Fruit fly (Drosophila melanogaster): ENCODE results near the gene CG10300.

Gene CG10300

dm6 chr3R:23729632-23730471 is 18.5 kb downstream of the CG10300 start (continued):
- TF ChIP-seq Gug (GFP tag; IDR thresholded peaks at IDR 0.05) (no peak), CG6808 (GFP tag; optimal IDR thresholded peaks at IDR 0.05) (peak; percentile 63), CG10631 (GFP tag; optimal IDR thresholded peaks at IDR 0.05) (no peak), ss (GFP tag; optimal IDR thresholded peaks at IDR 0.05) (peak; percentile 59 to 67), CG10669 (GFP tag; optimal IDR thresholded peaks at IDR 0.05) (no peak), Ets21C (GFP tag; optimal IDR thresholded peaks at IDR 0.05) (no peak), CG8119 (GFP tag; IDR thresholded peaks at IDR 0.05) (peak; percentile 37; the same call in 2 of the 3 replicates), CG6276 (GFP tag; optimal IDR thresholded peaks at IDR 0.05) (peak; percentile 32), CG16779 (tag; optimal IDR thresholded peaks at IDR 0.05) (peak; percentile 41), CG8319 (GFP tag; optimal IDR thresholded peaks at IDR 0.05) (no peak), vri (GFP tag; optimal IDR thresholded peaks at IDR 0.05) (peak; percentile 59), Hr38 (GFP tag; optimal IDR thresholded peaks at IDR 0.05) (no peak), fkh (GFP tag; optimal IDR thresholded peaks at IDR 0.05) (peak; percentile 16), CG15336 (GFP tag; IDR thresholded peaks at IDR 0.05) (peak; percentile 42; the same call in 1 of the 2 replicates), CG3032 (tag; optimal IDR thresholded peaks at IDR 0.05) (no peak), CG3919 (GFP tag; optimal IDR thresholded peaks at IDR 0.05) (peak; percentile 25)

- peak; percentile 74 for TF ChIP-seq svp (GFP tag)
- TF ChIP-seq CG6276 (GFP tag; optimal IDR thresholded peaks at IDR 0.05): no peak
Observed at dm6 chr3R:23730472-23730801, 19.1 kb downstream of the CG10300 start.

dm6 chr3R:23732533-23732932 is 21.2 kb downstream of the CG10300 start:
- no peak for TF ChIP-seq Eip78C (GFP tag)
- no peak for TF ChIP-seq CG3032 (tag; optimal IDR thresholded peaks at IDR 0.05)
- no peak for TF ChIP-seq Ets96B (tag; optimal IDR thresholded peaks at IDR 0.05)
- TF ChIP-seq achi (GFP tag; optimal IDR thresholded peaks at IDR 0.05): no peak
- no peak for TF ChIP-seq eg (GFP tag; IDR thresholded peaks at IDR 0.05)
- TF ChIP-seq OdsH (GFP tag; optimal IDR thresholded peaks at IDR 0.05): no peak
- no peak for TF ChIP-seq spab (GFP tag; optimal IDR thresholded peaks at IDR 0.05)
- no peak for TF ChIP-seq Ets21C (GFP tag; optimal IDR thresholded peaks at IDR 0.05)
- TF ChIP-seq topi (GFP tag; optimal IDR thresholded peaks at IDR 0.05): no peak
- no peak for TF ChIP-seq CG6854 (GFP tag; optimal IDR thresholded peaks at IDR 0.05)
- no peak for TF ChIP-seq Blimp-1 (GFP tag; optimal IDR thresholded peaks at IDR 0.05)
- no peak for TF ChIP-seq CG9139 (GFP tag; optimal IDR thresholded peaks at IDR 0.05)
- no peak for TF ChIP-seq CG6792 (GFP tag; optimal IDR thresholded peaks at IDR 0.05)
- no peak for TF ChIP-seq cyc (GFP tag; optimal IDR thresholded peaks at IDR 0.05)
- no peak for TF ChIP-seq Sox102F (GFP tag; optimal IDR thresholded peaks at IDR 0.05)
- no peak for TF ChIP-seq Met (GFP tag; optimal IDR thresholded peaks at IDR 0.05)
- TF ChIP-seq Eip75B (GFP tag; optimal IDR thresholded peaks at IDR 0.05): no peak
- no peak for TF ChIP-seq CG31627 (GFP tag; optimal IDR thresholded peaks at IDR 0.05)
- TF ChIP-seq CG6276 (GFP tag; optimal IDR thresholded peaks at IDR 0.05): no peak

- TF ChIP-seq CG6792 (GFP tag; optimal IDR thresholded peaks at IDR 0.05) (no peak), CG11294 (GFP tag; IDR thresholded peaks at IDR 0.05) (no peak), Sox14 (GFP tag; optimal IDR thresholded peaks at IDR 0.05) (peak; percentile 39), vri (GFP tag; optimal IDR thresholded peaks at IDR 0.05) (peak; percentile 48), achi (GFP tag; optimal IDR thresholded peaks at IDR 0.05) (peak; percentile 100), Ets21C (GFP tag; optimal IDR thresholded peaks at IDR 0.05) (no peak), CG6854 (GFP tag; optimal IDR thresholded peaks at IDR 0.05) (peak; percentile 22), Eip93F (GFP tag; optimal IDR thresholded peaks at IDR 0.05) (peak; percentile 52), fkh (GFP tag; optimal IDR thresholded peaks at IDR 0.05) (peak; percentile 1), CG8319 (GFP tag; optimal IDR thresholded peaks at IDR 0.05) (no peak), Eip78C (GFP tag) (peak; percentile 69), spab (GFP tag; optimal IDR thresholded peaks at IDR 0.05) (no peak), esn (GFP tag; optimal IDR thresholded peaks at IDR 0.05) (peak; percentile 23), Eip75B (GFP tag; optimal IDR thresholded peaks at IDR 0.05) (peak; percentile 2), eg (GFP tag; IDR thresholded peaks at IDR 0.05) (peak; percentile 10; the same call in 1 of the 3 replicates), Lpt (GFP tag; optimal IDR thresholded peaks at IDR 0.05) (no peak), CG8119 (GFP tag; IDR thresholded peaks at IDR 0.05) (no peak), dsx (GFP tag; optimal IDR thresholded peaks at IDR 0.05; ENCODE audit: poor library complexity, severe bottlenecking) (peak; percentile 11), CG3919 (GFP tag; optimal IDR thresholded peaks at IDR 0.05) (peak; percentile 39)
Observed at dm6 chr3R:23732990-23733512, 21.7 kb downstream of the CG10300 start, which contains the start of the genes Hmgcr and Rpn9. Gene Hmgcr, plus strand, starts transcription at chr3R:23733324. Gene Rpn9, minus strand, starts transcription at chr3R:23733462.
